Fruit fly (Drosophila melanogaster) whole organism, prepupa: Measurements from ENCODE around the gene SF2.

Source experiments
- Blimp-1 ChIP-seq: fragments of 200-800 bp; sonication (Bioruptor generic); optimal IDR thresholded peaks from 3 replicates; lab custom pipeline; 2017; ENCODE audit warnings: missing biosample characterization, missing genetic modification characterization, mild to moderate bottlenecking, moderate library complexity, missing genetic modification reagents
- CG10631 ChIP-seq: fragments of 200-800 bp; sonication (Bioruptor generic); optimal IDR thresholded peaks from 2 replicates; lab custom pipeline; 2016; ENCODE audit warnings: missing biosample characterization, missing genetic modification characterization
- CG10669 ChIP-seq: fragments of 200-800 bp; sonication (Bioruptor generic); optimal IDR thresholded peaks from 3 replicates; lab custom pipeline; 2018; ENCODE audit warnings: missing biosample characterization, mild to moderate bottlenecking, missing genetic modification characterization, moderate library complexity
- CG11762 ChIP-seq: fragments of 200-800 bp; sonication (Bioruptor generic); optimal IDR thresholded peaks from 3 replicates; lab custom pipeline; 2016; ENCODE audit warnings: missing biosample characterization, missing genetic modification characterization; ENCODE audit not compliant: insufficient read depth
- CG11902 ChIP-seq: fragments of 200-800 bp; sonication (Bioruptor generic); optimal IDR thresholded peaks from 3 replicates; lab custom pipeline; 2016; ENCODE audit warnings: missing biosample characterization, missing genetic modification characterization
- CG1621 ChIP-seq: fragments of 200-800 bp; sonication (Bioruptor generic); optimal IDR thresholded peaks from 3 replicates; lab custom pipeline; 2018; ENCODE audit warnings: missing biosample characterization, mild to moderate bottlenecking, missing genetic modification characterization
- CG31627 ChIP-seq: fragments of 200-800 bp; sonication (Bioruptor generic); optimal IDR thresholded peaks from 3 replicates; lab custom pipeline; 2016; ENCODE audit warnings: missing biosample characterization, missing genetic modification characterization
- CG32006 ChIP-seq: fragments of 200-800 bp; sonication (Bioruptor generic); optimal IDR thresholded peaks from 3 replicates; lab custom pipeline; 2017; ENCODE audit warnings: missing biosample characterization, mild to moderate bottlenecking, missing genetic modification characterization
- CG34406 ChIP-seq: fragments of 200-800 bp; sonication (Bioruptor generic); optimal IDR thresholded peaks from 3 replicates; lab custom pipeline; 2016; ENCODE audit warnings: missing biosample characterization, missing genetic modification characterization
- CG3919 ChIP-seq: fragments of 200-800 bp; sonication (Bioruptor generic); optimal IDR thresholded peaks from 3 replicates; lab custom pipeline; 2016; ENCODE audit warnings: missing biosample characterization, missing genetic modification characterization
- CG4318 ChIP-seq: fragments of 200-800 bp; sonication (Bioruptor generic); optimal IDR thresholded peaks from 3 replicates; lab custom pipeline; 2017; ENCODE audit warnings: missing biosample characterization, mild to moderate bottlenecking, missing genetic modification characterization
- CG6163 ChIP-seq: fragments of 200-800 bp; sonication (Bioruptor generic); IDR thresholded peaks from 3 replicates; pipeline ENCODE4 v1.3.6; 2022; ENCODE audit warnings: missing biosample characterization, missing genetic modification characterization
- CG6276 ChIP-seq: fragments of 200-800 bp; sonication (Bioruptor generic); optimal IDR thresholded peaks from 2 replicates; lab custom pipeline; 2017; ENCODE audit warnings: missing biosample characterization, mild to moderate bottlenecking, missing genetic modification characterization
- CG6792 ChIP-seq: fragments of 200-800 bp; sonication (Bioruptor generic); optimal IDR thresholded peaks from 3 replicates; lab custom pipeline; 2016; ENCODE audit warnings: missing biosample characterization, missing genetic modification characterization
- CG6808 ChIP-seq: fragments of 200-800 bp; sonication (Bioruptor generic); optimal IDR thresholded peaks from 3 replicates; lab custom pipeline; 2017; ENCODE audit warnings: missing biosample characterization, missing genetic modification characterization, mild to moderate bottlenecking, moderate library complexity, missing genetic modification reagents
- CG6854 ChIP-seq: fragments of 200-800 bp; sonication (Bioruptor generic); optimal IDR thresholded peaks from 2 replicates; lab custom pipeline; 2017; ENCODE audit warnings: missing biosample characterization, mild to moderate bottlenecking, missing genetic modification characterization
- CG8119 ChIP-seq: fragments of 200-800 bp; sonication (Bioruptor generic); IDR thresholded peaks from 3 replicates; pipeline ENCODE4 v1.3.6; 2022; ENCODE audit warnings: missing biosample characterization, missing genetic modification characterization
- CG8319 ChIP-seq: fragments of 200-800 bp; sonication (Bioruptor generic); optimal IDR thresholded peaks from 3 replicates; lab custom pipeline; 2016; ENCODE audit warnings: missing biosample characterization, missing genetic modification characterization
- CG9139 ChIP-seq: fragments of 200-800 bp; sonication (Bioruptor generic); optimal IDR thresholded peaks from 3 replicates; lab custom pipeline; 2017; ENCODE audit warnings: missing biosample characterization, mild to moderate bottlenecking, missing genetic modification characterization
- Eip75B ChIP-seq: fragments of 200-800 bp; sonication (Bioruptor generic); optimal IDR thresholded peaks from 3 replicates; lab custom pipeline; 2016; ENCODE audit warnings: missing biosample characterization, missing genetic modification characterization
- Eip78C ChIP-seq: fragments of 200-800 bp; sonication (Bioruptor generic); peaks from one replicate; lab custom pipeline; 2016; ENCODE audit warnings: missing biosample characterization, missing genetic modification characterization
- Eip93F ChIP-seq: fragments of 200-800 bp; sonication (Bioruptor generic); optimal IDR thresholded peaks from 2 replicates; lab custom pipeline; 2016; ENCODE audit warnings: missing biosample characterization, mild to moderate bottlenecking, missing genetic modification characterization
- Ets96B ChIP-seq: fragments of 200-800 bp; optimal IDR thresholded peaks from 2 replicates; lab custom pipeline; 2019; ENCODE audit warnings: missing biosample characterization, mild to moderate bottlenecking, missing genetic modification characterization, moderate library complexity
- Hr38 ChIP-seq: sonication (Bioruptor generic); optimal IDR thresholded peaks from 2 replicates; lab custom pipeline; 2016; ENCODE audit warnings: missing biosample characterization, missing genetic modification characterization
- Met ChIP-seq: fragments of 200-800 bp; sonication (Bioruptor generic); optimal IDR thresholded peaks from 3 replicates; lab custom pipeline; 2016; ENCODE audit warnings: missing biosample characterization, missing genetic modification characterization
- OdsH ChIP-seq: fragments of 200-800 bp; sonication (Bioruptor generic); optimal IDR thresholded peaks from 3 replicates; lab custom pipeline; 2016; ENCODE audit warnings: missing biosample characterization, missing genetic modification characterization
- Smox ChIP-seq: fragments of 200-800 bp; sonication (Bioruptor generic); optimal IDR thresholded peaks from 3 replicates; lab custom pipeline; 2016; ENCODE audit warnings: missing biosample characterization, missing genetic modification characterization
- achi ChIP-seq: fragments of 200-800 bp; sonication (Bioruptor generic); optimal IDR thresholded peaks from 3 replicates; lab custom pipeline; 2016; ENCODE audit warnings: missing biosample characterization, missing genetic modification characterization
- acj6 ChIP-seq: fragments of 200-800 bp; sonication (Bioruptor generic); optimal IDR thresholded peaks from 3 replicates; lab custom pipeline; 2016; ENCODE audit warnings: missing biosample characterization, missing genetic modification characterization
- cyc ChIP-seq: fragments of 200-800 bp; sonication (Bioruptor generic); optimal IDR thresholded peaks from 3 replicates; lab custom pipeline; 2016; ENCODE audit warnings: missing biosample characterization, missing genetic modification characterization
- dac ChIP-seq: fragments of 200-800 bp; sonication (Bioruptor generic); optimal IDR thresholded peaks from 2 replicates; lab custom pipeline; 2017; ENCODE audit warnings: missing biosample characterization, mild to moderate bottlenecking, missing genetic modification characterization
- dsx ChIP-seq: fragments of 200-800 bp; optimal IDR thresholded peaks from 3 replicates; lab custom pipeline; 2019; ENCODE audit warnings: missing biosample characterization, mild to moderate bottlenecking, missing genetic modification characterization, moderate library complexity; ENCODE audit not compliant: poor library complexity, severe bottlenecking
- eg ChIP-seq: fragments of 200-800 bp; sonication (Bioruptor generic); IDR thresholded peaks from 3 replicates; pipeline ENCODE4 v1.3.6; 2022; ENCODE audit warnings: missing biosample characterization, missing genetic modification characterization
- fd59A ChIP-seq: fragments of 200-800 bp; sonication (Bioruptor generic); optimal IDR thresholded peaks from 2 replicates; lab custom pipeline; 2017; ENCODE audit warnings: missing biosample characterization, mild to moderate bottlenecking, missing genetic modification characterization, missing genetic modification reagents
- fd85E ChIP-seq: fragments of 200-800 bp; sonication (Bioruptor generic); optimal IDR thresholded peaks from 3 replicates; lab custom pipeline; 2016; ENCODE audit warnings: missing biosample characterization, missing genetic modification characterization
- lz ChIP-seq: fragments of 200-800 bp; sonication (Bioruptor generic); optimal IDR thresholded peaks from 3 replicates; lab custom pipeline; 2016; ENCODE audit warnings: missing biosample characterization, missing genetic modification characterization
- pdm3 ChIP-seq: fragments of 200-800 bp; sonication (Bioruptor generic); optimal IDR thresholded peaks from 3 replicates; lab custom pipeline; 2016; ENCODE audit warnings: missing biosample characterization, missing genetic modification characterization
- salr ChIP-seq, 2 experiments: fragments of 200-800 bp; sonication (Bioruptor generic); optimal IDR thresholded peaks; 3 replicates each; lab custom pipeline; 2016 to 2018; ENCODE audit warnings: missing biosample characterization in 2 of 2, missing genetic modification characterization in 2 of 2, mild to moderate bottlenecking in 1 of 2
- spab ChIP-seq: fragments of 200-800 bp; sonication (Bioruptor generic); optimal IDR thresholded peaks from 2 replicates; lab custom pipeline; 2017; ENCODE audit warnings: missing biosample characterization, mild to moderate bottlenecking, missing genetic modification characterization, missing genetic modification reagents
- svp ChIP-seq: fragments of 200-800 bp; sonication (Bioruptor generic); peaks from one replicate; lab custom pipeline; 2016; ENCODE audit warnings: missing biosample characterization, missing genetic modification characterization
- topi ChIP-seq: fragments of 200-800 bp; sonication (Bioruptor generic); optimal IDR thresholded peaks from 3 replicates; lab custom pipeline; 2016; ENCODE audit warnings: missing biosample characterization, missing genetic modification characterization
- vri ChIP-seq: fragments of 200-800 bp; sonication (Bioruptor generic); optimal IDR thresholded peaks from 3 replicates; lab custom pipeline; 2016; ENCODE audit warnings: missing biosample characterization, mild to moderate bottlenecking, missing genetic modification characterization

SF2 gene

dm6 chr3R:16331809-16332343 lies 9.9 kb downstream of the SF2 start (continued):
- peak; percentile 49 for TF ChIP-seq CG34406 (GFP tag; lab: Kevin White, UChicago)
- peak; percentile 56 for TF ChIP-seq CG9139 (GFP tag; lab: Kevin White, UChicago)
- TF ChIP-seq lz (GFP tag; lab: Kevin White, UChicago), result peak; percentile 13
- TF ChIP-seq CG6792 (GFP tag; lab: Kevin White, UChicago), result peak; percentile 26
- TF ChIP-seq topi (GFP tag; lab: Kevin White, UChicago), result peak; percentile 11
- TF ChIP-seq fd85E, result no peak
- TF ChIP-seq cyc (GFP tag; lab: Kevin White, UChicago), result no peak
- peak; percentile 31 for TF ChIP-seq OdsH (GFP tag; lab: Kevin White, UChicago)
- TF ChIP-seq CG10669, result peak; percentile 44
- peak; percentile 16; the same call in 2 of the 3 replicates for TF ChIP-seq CG6163
- no peak for TF ChIP-seq CG11902 (GFP tag; lab: Kevin White, UChicago)
- TF ChIP-seq fd59A, result peak; percentile 43
- peak; percentile 71 for TF ChIP-seq spab
- TF ChIP-seq Met (GFP tag; lab: Kevin White, UChicago), result peak; percentile 60
- peak; percentile 8; the same call in 1 of the 3 replicates for TF ChIP-seq eg (GFP tag; lab: Robert Waterston, UW)
- no peak for TF ChIP-seq Hr38 (GFP tag; lab: Kevin White, UChicago)
- no peak for TF ChIP-seq CG3919 (GFP tag; lab: Kevin White, UChicago)

DNA sequence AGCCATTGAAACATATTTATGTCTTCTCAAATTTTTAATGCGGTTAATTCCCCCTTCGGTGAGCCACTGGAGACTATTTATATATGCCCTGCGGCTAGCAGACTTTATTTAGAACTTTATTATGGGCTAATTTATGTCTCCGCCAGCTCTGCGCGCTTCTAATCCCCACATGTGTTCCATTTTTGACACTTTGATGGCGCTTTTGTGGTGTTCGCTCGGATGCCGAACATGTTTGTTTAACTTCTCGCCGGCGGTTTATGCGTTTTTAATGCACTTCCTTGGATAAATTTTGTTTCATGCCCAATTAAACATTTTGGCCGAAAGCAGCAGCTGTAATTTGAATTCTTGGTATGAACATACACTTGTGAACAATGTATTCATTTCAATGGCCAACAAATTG lies 12.0 kb downstream of the SF2 start:
- TF ChIP-seq Eip75B (GFP tag; lab: Kevin White, UChicago) (no peak), CG6808 (GFP tag; lab: Kevin White, UChicago) (no peak), dac (GFP tag; lab: Kevin White, UChicago) (no peak), OdsH (GFP tag; lab: Kevin White, UChicago) (no peak), CG34406 (GFP tag; lab: Kevin White, UChicago) (no peak), dsx (GFP tag; lab: Kevin White, UChicago) (no peak), Eip78C (GFP tag; lab: Kevin White, UChicago) (no peak), CG3919 (GFP tag; lab: Kevin White, UChicago) (no peak)

- TF ChIP-seq dsx (GFP tag; lab: Kevin White, UChicago) (no peak), Blimp-1 (GFP tag; lab: Kevin White, UChicago) (no peak), vri (GFP tag; lab: Kevin White, UChicago) (no peak), Ets96B (tag; lab: Kevin White, UChicago) (no peak), Eip75B (GFP tag; lab: Kevin White, UChicago) (no peak), CG4318 (GFP tag; lab: Kevin White, UChicago) (no peak), CG8119 (GFP tag; lab: Robert Waterston, UW) (no peak), OdsH (GFP tag; lab: Kevin White, UChicago) (no peak), pdm3 (GFP tag; lab: Kevin White, UChicago) (no peak), fd85E (no peak), fd59A (no peak), CG6792 (GFP tag; lab: Kevin White, UChicago) (no peak), CG11762 (GFP tag; lab: Kevin White, UChicago) (no peak), acj6 (no peak), Smox (no peak), salr (GFP tag; optimal IDR thresholded peaks at IDR 0.05; lab: Kevin White, UChicago) (no peak), CG6163 (no peak), CG32006 (GFP tag; lab: Kevin White, UChicago) (no peak), CG1621 (tag; lab: Kevin White, UChicago) (no peak)
These were observed 14.2 kb downstream of the SF2 start, which contains the start of gene CG17930 for dm6 chr3R:16327549-16327948. CG17930 (plus strand) TSS chr3R:16327849.

DNA sequence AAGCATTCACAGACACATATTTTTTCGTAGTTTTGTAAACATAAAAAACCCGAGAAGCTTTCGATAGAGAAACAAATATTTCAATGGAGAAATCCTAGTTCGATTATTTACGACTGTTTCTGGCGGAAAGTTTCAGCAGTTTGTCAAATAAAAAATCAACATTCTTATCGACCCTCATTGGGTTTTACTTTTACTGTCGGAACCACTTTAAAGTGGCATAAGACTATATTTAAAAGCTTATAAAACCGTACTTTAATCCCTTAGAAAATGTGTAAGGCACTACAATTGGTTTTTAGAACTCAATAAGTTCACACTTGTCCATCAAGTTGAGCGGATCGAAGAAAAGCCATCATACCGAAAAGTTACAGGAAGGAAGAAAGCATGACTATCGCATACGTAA lies 16.6 kb downstream of the SF2 start, which contains the start of gene CG17929:
Gene CG17929, plus strand, starts transcription at position 301 of the 400 bp plus-strand sequence.
- TF ChIP-seq lz (GFP tag; lab: Kevin White, UChicago) (no peak), Eip93F (no peak), eg (GFP tag; lab: Robert Waterston, UW) (no peak), achi (GFP tag; lab: Kevin White, UChicago) (no peak), salr (GFP tag; optimal IDR thresholded peaks at IDR 0.05; lab: Kevin White, UChicago) (no peak), svp (GFP tag; lab: Kevin White, UChicago) (no peak), CG32006 (GFP tag; lab: Kevin White, UChicago) (no peak), CG34406 (GFP tag; lab: Kevin White, UChicago) (no peak), CG8319 (GFP tag; lab: Kevin White, UChicago) (no peak), dsx (GFP tag; lab: Kevin White, UChicago) (no peak), CG31627 (GFP tag; lab: Kevin White, UChicago) (no peak), CG10669 (no peak), vri (GFP tag; lab: Kevin White, UChicago) (no peak), CG8119 (GFP tag; lab: Robert Waterston, UW) (no peak), CG6854 (GFP tag; lab: Kevin White, UChicago) (no peak), CG11902 (GFP tag; lab: Kevin White, UChicago) (no peak), CG6276 (GFP tag; lab: Kevin White, UChicago) (no peak), CG1621 (tag; lab: Kevin White, UChicago) (no peak), CG10631 (no peak), Smox (no peak)
